Worm (Caenorhabditis elegans): ENCODE data around the gene pde-4.

pde-4 gene

DNA sequence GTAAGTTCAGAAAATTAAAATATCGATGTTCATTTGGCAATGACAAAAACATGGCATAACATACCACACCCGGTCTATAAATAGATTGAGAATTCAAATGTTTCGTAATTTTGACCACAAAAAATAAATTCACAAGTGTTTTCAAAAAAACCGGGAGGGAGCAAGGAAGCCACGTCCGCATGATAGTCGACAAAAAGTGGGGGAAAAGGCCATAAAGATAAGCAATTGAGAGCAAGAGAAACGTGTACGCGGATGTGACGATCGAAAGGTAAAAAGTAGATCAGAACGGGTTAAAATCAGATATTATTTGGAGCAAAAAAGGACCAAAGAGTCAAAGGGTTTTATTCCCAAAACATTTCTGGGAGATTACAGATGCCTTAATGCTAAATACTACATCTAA lies 43.7 kb upstream of the pde-4 start:
- TF ChIP-seq nhr-28 (tag; optimal IDR thresholded peaks at IDR 0.05) (no peak), zip-8 (tag; optimal IDR thresholded peaks at IDR 0.05) (no peak), lin-32 (GFP tag; optimal IDR thresholded peaks at IDR 0.05) (no peak), mls-2 (tag; optimal IDR thresholded peaks at IDR 0.05) (no peak), drap-1 (GFP tag; optimal IDR thresholded peaks at IDR 0.05) (no peak), mep-1 (tag; optimal IDR thresholded peaks at IDR 0.05) (no peak), flh-1 (GFP tag; optimal IDR thresholded peaks at IDR 0.05) (no peak), mab-5 (tag; optimal IDR thresholded peaks at IDR 0.05) (no peak), ceh-83 (GFP tag; optimal IDR thresholded peaks at IDR 0.05) (no peak), nhr-2 (tag; optimal IDR thresholded peaks at IDR 0.05) (no peak), snpc-4 (tag; optimal IDR thresholded peaks at IDR 0.05) (no peak), lsy-2 (tag; optimal IDR thresholded peaks at IDR 0.05) (no peak), ham-2 (GFP tag; optimal IDR thresholded peaks at IDR 0.05) (no peak), blmp-1 (tag; optimal IDR thresholded peaks at IDR 0.05) (no peak)

DNA sequence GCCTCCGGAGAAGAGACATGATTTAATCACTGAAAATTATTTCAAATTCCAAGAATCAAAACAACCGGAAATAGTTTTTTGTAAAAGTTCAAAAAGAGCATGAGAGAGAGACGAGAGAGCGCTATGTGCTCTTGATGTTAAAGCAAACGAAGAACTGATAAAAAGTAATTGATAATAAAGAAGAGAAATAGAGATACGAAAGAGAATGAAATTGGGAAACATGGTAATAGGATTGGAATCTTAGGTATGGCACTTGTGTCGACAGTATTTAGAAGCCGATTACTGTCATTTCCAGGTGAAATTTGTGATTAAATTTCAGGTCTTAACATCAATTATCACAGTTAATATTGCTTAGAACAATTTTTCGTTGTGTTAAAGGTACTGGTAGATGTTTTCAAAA lies 42.9 kb upstream of the pde-4 start, which contains the start of gene nhx-2:
Gene nhx-2, minus strand, starts transcription at position 29 of the 400 bp plus-strand sequence.
- TF ChIP-seq pha-4 (tag; optimal IDR thresholded peaks at IDR 0.05) (no peak), mab-5 (tag; optimal IDR thresholded peaks at IDR 0.05) (no peak), blmp-1 (tag; optimal IDR thresholded peaks at IDR 0.05) (no peak), zip-8 (tag; optimal IDR thresholded peaks at IDR 0.05) (no peak), unc-120 (tag; optimal IDR thresholded peaks at IDR 0.05; ENCODE audit: poor library complexity, severe bottlenecking) (no peak), flh-1 (GFP tag; optimal IDR thresholded peaks at IDR 0.05) (no peak), unc-62 (GFP tag; optimal IDR thresholded peaks at IDR 0.05) (no peak), tbx-8 (GFP tag; optimal IDR thresholded peaks at IDR 0.05) (no peak), ceh-39 (tag; optimal IDR thresholded peaks at IDR 0.05) (no peak), unc-39 (tag; optimal IDR thresholded peaks at IDR 0.05) (no peak), ham-2 (GFP tag; optimal IDR thresholded peaks at IDR 0.05) (no peak), ztf-11 (tag; optimal IDR thresholded peaks at IDR 0.05) (no peak), nhr-76 (tag; optimal IDR thresholded peaks at IDR 0.05) (no peak), lin-13 (tag; optimal IDR thresholded peaks at IDR 0.05) (no peak), mep-1 (tag; optimal IDR thresholded peaks at IDR 0.05) (no peak), elt-3 (tag; optimal IDR thresholded peaks at IDR 0.05) (no peak), nhr-12 (tag; optimal IDR thresholded peaks at IDR 0.05) (no peak), sptf-1 (tag; optimal IDR thresholded peaks at IDR 0.05) (no peak), nhr-237 (tag; optimal IDR thresholded peaks at IDR 0.05) (no peak)

DNA sequence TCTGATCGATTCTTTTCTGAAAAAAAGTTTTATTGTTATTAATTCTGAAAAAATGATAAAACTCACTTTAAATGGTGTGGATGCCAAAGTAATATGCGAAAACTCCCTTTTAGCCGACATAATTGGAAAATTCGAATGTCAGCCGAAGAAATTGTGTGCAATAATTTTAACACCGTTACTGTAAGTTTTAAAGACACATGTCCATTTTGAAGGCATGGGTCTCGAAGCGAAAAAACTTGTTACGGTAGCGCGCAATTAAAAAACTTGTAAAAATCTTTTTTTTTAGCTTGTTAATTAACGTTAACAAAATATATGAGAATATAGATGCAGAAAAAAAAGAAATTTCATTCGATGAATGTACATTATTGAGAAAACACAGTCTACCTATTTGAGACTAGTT lies 39.3 kb upstream of the pde-4 start, which contains the start of gene pid-1:
Gene pid-1, minus strand, starts transcription at position 173 of the 400 bp plus-strand sequence.
- TF ChIP-seq nhr-28 (tag; optimal IDR thresholded peaks at IDR 0.05) (no peak), nhr-76 (tag; optimal IDR thresholded peaks at IDR 0.05) (no peak), ceh-83 (GFP tag; optimal IDR thresholded peaks at IDR 0.05) (no peak), nhr-12 (tag; optimal IDR thresholded peaks at IDR 0.05) (no peak), ham-2 (GFP tag; optimal IDR thresholded peaks at IDR 0.05) (no peak), mls-2 (tag; optimal IDR thresholded peaks at IDR 0.05) (no peak), mab-5 (tag; optimal IDR thresholded peaks at IDR 0.05) (no peak), pha-4 (tag; optimal IDR thresholded peaks at IDR 0.05) (no peak), lin-32 (GFP tag; optimal IDR thresholded peaks at IDR 0.05) (no peak), unc-62 (GFP tag; optimal IDR thresholded peaks at IDR 0.05) (no peak), drap-1 (GFP tag; optimal IDR thresholded peaks at IDR 0.05) (no peak), elt-3 (tag; optimal IDR thresholded peaks at IDR 0.05) (no peak), snpc-4 (tag; optimal IDR thresholded peaks at IDR 0.05) (no peak)

DNA sequence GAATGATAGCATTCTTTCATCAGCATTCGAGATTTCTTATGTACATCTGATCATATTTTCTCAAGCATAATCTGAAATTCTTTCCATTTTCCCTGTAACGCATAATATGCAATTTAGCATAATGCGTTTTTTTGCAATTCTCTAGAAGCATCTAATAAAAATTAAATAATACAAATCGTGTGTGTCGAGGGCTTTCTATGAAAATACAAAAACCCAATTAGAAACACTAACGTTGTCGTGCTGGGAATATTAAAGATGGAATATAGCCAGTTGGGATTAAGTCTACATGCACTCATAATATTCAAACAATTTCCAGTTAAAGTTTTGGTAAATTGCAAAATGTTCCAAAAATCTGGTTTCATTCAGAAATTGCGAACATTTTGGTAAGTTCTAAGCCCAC lies 33.5 kb upstream of the pde-4 start, which contains the start of gene F18A1.1:
Gene F18A1.1, plus strand, starts transcription at position 301 of the 400 bp plus-strand sequence.
- TF ChIP-seq nhr-12 (tag; optimal IDR thresholded peaks at IDR 0.05) (no peak), sem-2 (GFP tag; optimal IDR thresholded peaks at IDR 0.05) (no peak), flh-1 (GFP tag; optimal IDR thresholded peaks at IDR 0.05) (no peak), blmp-1 (tag; optimal IDR thresholded peaks at IDR 0.05) (no peak), unc-62 (GFP tag; optimal IDR thresholded peaks at IDR 0.05) (no peak), mep-1 (tag; optimal IDR thresholded peaks at IDR 0.05) (no peak), nhr-2 (tag; optimal IDR thresholded peaks at IDR 0.05) (no peak), sptf-1 (tag; optimal IDR thresholded peaks at IDR 0.05) (no peak), lin-32 (GFP tag; optimal IDR thresholded peaks at IDR 0.05) (no peak), ceh-83 (GFP tag; optimal IDR thresholded peaks at IDR 0.05) (no peak), ceh-39 (tag; optimal IDR thresholded peaks at IDR 0.05) (no peak), lsy-2 (tag; optimal IDR thresholded peaks at IDR 0.05) (no peak), snpc-4 (tag; optimal IDR thresholded peaks at IDR 0.05) (no peak), drap-1 (GFP tag; optimal IDR thresholded peaks at IDR 0.05) (no peak), cnd-1 (tag; optimal IDR thresholded peaks at IDR 0.05) (no peak), lin-13 (tag; optimal IDR thresholded peaks at IDR 0.05) (no peak), elt-3 (tag; optimal IDR thresholded peaks at IDR 0.05) (no peak), elt-1 (tag; optimal IDR thresholded peaks at IDR 0.05; ENCODE audit: borderline replicate concordance, insufficient read depth) (no peak), unc-39 (tag; optimal IDR thresholded peaks at IDR 0.05) (no peak)

DNA sequence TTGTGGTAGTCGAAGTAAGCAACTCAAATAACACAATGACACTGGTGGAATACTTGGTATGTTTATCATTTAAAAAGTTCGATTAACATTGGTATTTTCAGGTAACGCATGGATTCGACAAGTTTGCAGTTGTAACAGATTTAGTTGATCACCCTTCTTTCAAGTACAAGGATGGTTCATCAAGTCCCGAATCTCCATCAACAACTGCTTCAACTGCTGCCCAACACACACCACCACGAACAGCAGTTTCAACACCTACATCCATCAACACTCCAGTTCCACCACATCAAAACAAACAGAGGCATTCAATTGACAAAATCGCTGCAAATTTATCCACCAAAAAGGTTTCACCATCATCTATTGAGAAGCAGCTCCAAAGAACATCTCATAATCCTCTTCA lies 31.4 kb upstream of the pde-4 start:
- TF ChIP-seq zip-8 (tag; optimal IDR thresholded peaks at IDR 0.05), result no peak
- no peak for TF ChIP-seq mls-2 (tag; optimal IDR thresholded peaks at IDR 0.05)

Data from whole organism, mixed stage, embryonic.